Fruit fly (Drosophila melanogaster) whole organism, wandering third instar larva: ENCODE data around the gene CG13898.

Experiments used
- Abd-B ChIP-seq: fragments of >200 bp; optimal IDR thresholded peaks from 2 replicates; lab custom pipeline; 2017; ENCODE audit warnings: missing biosample characterization, missing genetic modification characterization
- CG32264 ChIP-seq: fragments of 200-800 bp; sonication (Bioruptor generic); optimal IDR thresholded peaks from 2 replicates; lab custom pipeline; 2016; ENCODE audit warnings: missing biosample characterization, missing genetic modification characterization
- CG9705 ChIP-seq: fragments of 200-800 bp; sonication (Bioruptor generic); optimal IDR thresholded peaks from 2 replicates; lab custom pipeline; 2018; ENCODE audit warnings: missing biosample characterization, mild to moderate bottlenecking, missing genetic modification characterization
- Dfd ChIP-seq: fragments of >200 bp; optimal IDR thresholded peaks from 2 replicates; lab custom pipeline; 2017; ENCODE audit warnings: missing biosample characterization, missing genetic modification characterization
- Dif ChIP-seq: fragments of 200-275, 200-300 bp; sonication (Bioruptor generic); optimal IDR thresholded peaks from 2 replicates; lab custom pipeline; 2018; ENCODE audit warnings: missing biosample characterization, missing genetic modification characterization; ENCODE audit not compliant: partially characterized antibody
- HLH106 ChIP-seq: fragments of 200-800 bp; optimal IDR thresholded peaks from 3 replicates; lab custom pipeline; 2019; ENCODE audit warnings: missing biosample characterization, mild to moderate bottlenecking, missing genetic modification characterization, moderate library complexity
- Hnf4 ChIP-seq: fragments of 200-800 bp; sonication (Bioruptor generic); optimal IDR thresholded peaks from 2 replicates; lab custom pipeline; 2016; ENCODE audit warnings: missing biosample characterization, mild to moderate bottlenecking, missing genetic modification characterization
- Hr78 ChIP-seq: fragments of >200 bp; optimal IDR thresholded peaks from 2 replicates; lab custom pipeline; 2017; ENCODE audit warnings: missing biosample characterization, missing genetic modification characterization
- Hr83 ChIP-seq: fragments of 200-300 bp; sonication (Bioruptor generic); optimal IDR thresholded peaks from 2 replicates; lab custom pipeline; 2016; ENCODE audit warnings: missing biosample characterization, mild to moderate bottlenecking, missing genetic modification characterization, moderate library complexity; ENCODE audit not compliant: poor library complexity, severe bottlenecking
- Mio ChIP-seq: sonication (Bioruptor generic); optimal IDR thresholded peaks from 2 replicates; lab custom pipeline; 2016; ENCODE audit warnings: missing biosample characterization, missing genetic modification characterization
- Myc ChIP-seq: fragments of >200 bp; optimal IDR thresholded peaks from 2 replicates; lab custom pipeline; 2017
- N ChIP-seq: fragments of >200 bp; optimal IDR thresholded peaks from 2 replicates; lab custom pipeline; 2018; ENCODE audit warnings: missing biosample characterization, missing external identifiers, missing genetic modification characterization
- OdsH ChIP-seq: fragments of 200-800 bp; sonication (Bioruptor generic); optimal IDR thresholded peaks from 2 replicates; lab custom pipeline; 2016; ENCODE audit warnings: missing biosample characterization, mild to moderate bottlenecking, missing genetic modification characterization
- Rel ChIP-seq, 2 experiments: fragments of 200-800 bp; sonication (Bioruptor generic) in 1 of 2; optimal IDR thresholded peaks; 2 replicates in 1 of 2; 3 replicates in 1 of 2; lab custom pipeline; 2016 to 2019; ENCODE audit warnings: mild to moderate bottlenecking in 2 of 2, missing biosample characterization in 2 of 2, missing genetic modification characterization in 2 of 2, moderate library complexity in 1 of 2
- Sp1 ChIP-seq: fragments of 200-800 bp; sonication (Bioruptor generic); optimal IDR thresholded peaks from 3 replicates; lab custom pipeline; 2019; ENCODE audit warnings: missing biosample characterization, mild to moderate bottlenecking, missing genetic modification characterization, moderate library complexity
- Vsx2 ChIP-seq: fragments of 200-300, 225-300 bp; sonication (Bioruptor generic); optimal IDR thresholded peaks from 2 replicates; lab custom pipeline; 2018; ENCODE audit warnings: missing biosample characterization, missing genetic modification characterization; ENCODE audit not compliant: partially characterized antibody
- dl ChIP-seq, 2 experiments: fragments of 175-275, 200-275 bp in 1 of 2; fragments of 200-275 bp in 1 of 2; sonication (Bioruptor generic); optimal IDR thresholded peaks; lab custom pipeline; 2018; ENCODE audit warnings: mild to moderate bottlenecking in 2 of 2, missing biosample characterization in 2 of 2, missing genetic modification characterization in 2 of 2, moderate library complexity in 2 of 2; ENCODE audit not compliant: partially characterized antibody in 2 of 2, insufficient read depth in 1 of 2
- dmrt93B ChIP-seq: fragments of 200-800 bp; sonication (Bioruptor generic); optimal IDR thresholded peaks from 2 replicates; lab custom pipeline; 2018; ENCODE audit warnings: missing biosample characterization, mild to moderate bottlenecking, missing genetic modification characterization
- dsf ChIP-seq: sonication (Bioruptor generic); optimal IDR thresholded peaks from 2 replicates; lab custom pipeline; 2016; ENCODE audit warnings: missing biosample characterization, missing genetic modification characterization, borderline replicate concordance
- ey ChIP-seq: fragments of 200-800 bp; sonication (Bioruptor generic); optimal IDR thresholded peaks from 2 replicates; lab custom pipeline; 2016; ENCODE audit warnings: missing biosample characterization, missing genetic modification characterization
- foxo ChIP-seq, 2 experiments: fragments of 200-800 bp; sonication (Bioruptor generic); optimal IDR thresholded peaks; 2 replicates in 1 of 2; 3 replicates in 1 of 2; lab custom pipeline; 2016 to 2017; ENCODE audit warnings: missing biosample characterization in 2 of 2, missing genetic modification characterization in 2 of 2
- fru ChIP-seq: fragments of 200-800 bp; sonication (Bioruptor generic); optimal IDR thresholded peaks from 3 replicates; lab custom pipeline; 2016; ENCODE audit warnings: missing biosample characterization, mild to moderate bottlenecking, missing genetic modification characterization
- h ChIP-seq: fragments of 200-800 bp; sonication (Bioruptor generic); optimal IDR thresholded peaks from 3 replicates; lab custom pipeline; 2016; ENCODE audit warnings: missing biosample characterization, mild to moderate bottlenecking, missing genetic modification characterization
- jim ChIP-seq: fragments of 175-275, 200-325 bp; sonication (Bioruptor generic); optimal IDR thresholded peaks from 2 replicates; lab custom pipeline; 2016; ENCODE audit warnings: missing biosample characterization, mild to moderate bottlenecking, missing genetic modification characterization
- lola ChIP-seq: fragments of >200 bp; optimal IDR thresholded peaks from 2 replicates; lab custom pipeline; 2017; ENCODE audit warnings: missing biosample characterization, missing genetic modification characterization
- pan ChIP-seq: fragments of >200 bp; optimal IDR thresholded peaks from 2 replicates; lab custom pipeline; 2017
- rgr ChIP-seq: fragments of 200-800 bp; sonication (Bioruptor generic); optimal IDR thresholded peaks from 3 replicates; lab custom pipeline; 2016; ENCODE audit warnings: missing biosample characterization, mild to moderate bottlenecking, missing genetic modification characterization
- sage ChIP-seq: fragments of 200-800 bp; sonication (Bioruptor generic); optimal IDR thresholded peaks from 2 replicates; lab custom pipeline; 2016; ENCODE audit warnings: missing biosample characterization, mild to moderate bottlenecking, missing genetic modification characterization
- usp ChIP-seq: fragments of >200 bp; optimal IDR thresholded peaks from 2 replicates; lab custom pipeline; 2017; ENCODE audit warnings: missing biosample characterization, missing genetic modification characterization

Gene CG13898

dm6 chr3L:784111-784960 lies 19.5 kb downstream of the CG13898 start (continued):
- no peak for TF ChIP-seq N (GFP tag; lab: Kevin White, UChicago)
- TF ChIP-seq, all 38 proteins: peak for 28

dm6 chr3L:782937-783336 lies 20.9 kb downstream of the CG13898 start:
- TF ChIP-seq dsf (GFP tag; lab: Kevin White, UChicago): no peak
- TF ChIP-seq Vsx2: no peak
- TF ChIP-seq dl (GFP tag; optimal IDR thresholded peaks at IDR 0.05; lab: Kevin White, UChicago; ENCODE audit: insufficient read depth in 1 of 2, partially characterized antibody in 2 of 2): no peak
- TF ChIP-seq Rel (GFP tag; optimal IDR thresholded peaks at IDR 0.05; lab: Kevin White, UChicago): no peak
- TF ChIP-seq Rel (tag; optimal IDR thresholded peaks at IDR 0.05; lab: Kevin White, UChicago): no peak
- no peak for TF ChIP-seq h
- no peak for TF ChIP-seq Hnf4 (GFP tag; lab: Kevin White, UChicago)
- TF ChIP-seq foxo (GFP tag; optimal IDR thresholded peaks at IDR 0.05; lab: Kevin White, UChicago): no peak
- no peak for TF ChIP-seq Hr78 (GFP tag; lab: Kevin White, UChicago)
- TF ChIP-seq CG32264: no peak
- TF ChIP-seq Sp1: no peak
- no peak for TF ChIP-seq HLH106 (tag; lab: Kevin White, UChicago)
- TF ChIP-seq rgr: no peak
- TF ChIP-seq N (GFP tag; lab: Kevin White, UChicago): no peak
- no peak for TF ChIP-seq dmrt93B (GFP tag; lab: Kevin White, UChicago)
- TF ChIP-seq OdsH (GFP tag; lab: Kevin White, UChicago): no peak
- TF ChIP-seq Dfd (GFP tag; lab: Kevin White, UChicago): no peak

dm6 chr3L:782521-782920 lies 21.3 kb downstream of the CG13898 start:
- TF ChIP-seq Rel (GFP tag; optimal IDR thresholded peaks at IDR 0.05; lab: Kevin White, UChicago): no peak
- TF ChIP-seq Rel (tag; optimal IDR thresholded peaks at IDR 0.05; lab: Kevin White, UChicago): no peak
- TF ChIP-seq, all 38 proteins: peak for 0

dm6 chr3L:781702-782314 lies 22.0 kb downstream of the CG13898 start:
- TF ChIP-seq Myc (lab: Kevin White, UChicago) (no peak), Rel (GFP tag; optimal IDR thresholded peaks at IDR 0.05; lab: Kevin White, UChicago) (no peak), Rel (tag; optimal IDR thresholded peaks at IDR 0.05; lab: Kevin White, UChicago) (no peak), Sp1 (no peak), h (no peak), Mio (no peak), CG9705 (GFP tag; lab: Kevin White, UChicago) (no peak), Dif (no peak), OdsH (GFP tag; lab: Kevin White, UChicago) (no peak), lola (GFP tag; lab: Kevin White, UChicago) (no peak), Hr83 (GFP tag; lab: Kevin White, UChicago) (no peak), sage (GFP tag; lab: Kevin White, UChicago) (no peak), dmrt93B (GFP tag; lab: Kevin White, UChicago) (no peak), pan (lab: Kevin White, UChicago) (no peak), fru (GFP tag; lab: Kevin White, UChicago) (no peak), ey (GFP tag; lab: Kevin White, UChicago) (no peak), usp (GFP tag; lab: Kevin White, UChicago) (no peak), Abd-B (GFP tag; lab: Kevin White, UChicago) (no peak), jim (GFP tag; lab: Kevin White, UChicago) (no peak)
